Worm (Caenorhabditis elegans) whole organism, late embryonic: ENCODE measurements around the gene F14F8.9.

Experiments used
- ama-1 ChIP-seq: fragments of 150-350 bp; optimal IDR thresholded peaks from 2 replicates; lab custom pipeline; 2014
- ceh-2 ChIP-seq: sonication (generic microtip); optimal IDR thresholded peaks from 2 replicates; lab custom pipeline; 2016; ENCODE audit warnings: missing genotype, missing genetic modification characterization, missing compliant biosample characterization
- ceh-31 ChIP-seq: sonication (generic microtip); optimal IDR thresholded peaks from 2 replicates; lab custom pipeline; 2016; ENCODE audit warnings: missing genetic modification characterization, missing compliant biosample characterization
- ets-4 ChIP-seq: sonication (generic microtip); optimal IDR thresholded peaks from 2 replicates; lab custom pipeline; 2016; ENCODE audit warnings: missing genetic modification characterization, missing compliant biosample characterization
- fax-1 ChIP-seq: sonication (generic microtip); optimal IDR thresholded peaks from 2 replicates; lab custom pipeline; 2016; ENCODE audit warnings: missing genotype, missing genetic modification characterization, missing compliant biosample characterization
- madf-2 ChIP-seq: sonication (generic microtip); optimal IDR thresholded peaks from 2 replicates; lab custom pipeline; 2017; ENCODE audit warnings: missing genetic modification characterization, missing compliant biosample characterization
- sox-4 ChIP-seq: sonication (generic microtip); optimal IDR thresholded peaks from 2 replicates; lab custom pipeline; 2017; ENCODE audit warnings: mild to moderate bottlenecking, missing genetic modification characterization, inconsistent platforms, missing compliant biosample characterization

ce11 chrV:16638204-16638603 lies 30.2 kb downstream of the F14F8.9 start, which contains the start of gene srw-76:
- TF ChIP-seq ets-4 (tag; lab: Kevin White, UChicago) (no peak), ceh-31 (tag; lab: Kevin White, UChicago) (no peak), madf-2 (no peak), fax-1 (no peak), ama-1 (lab: Kevin White, UChicago) (no peak), ceh-2 (no peak), sox-4 (no peak)
